Worm (Caenorhabditis elegans) whole organism, late embryonic: ENCODE results near the gene alfa-1.

ENCODE experiments used
- C08G9.2 ChIP-seq: sonication (generic microtip); optimal IDR thresholded peaks from 2 replicates; lab custom pipeline; 2016; ENCODE audit warnings: mild to moderate bottlenecking, missing genetic modification characterization, moderate library complexity, missing compliant biosample characterization
- F13H6.1 ChIP-seq: sonication (generic microtip); optimal IDR thresholded peaks from 2 replicates; lab custom pipeline; 2016; ENCODE audit warnings: missing genetic modification characterization, missing compliant biosample characterization
- K09A11.1 ChIP-seq: sonication (generic microtip); optimal IDR thresholded peaks from 2 replicates; lab custom pipeline; 2017; ENCODE audit warnings: antibody characterized with exemption, mild to moderate bottlenecking, missing genetic modification characterization, missing compliant biosample characterization; ENCODE audit not compliant: insufficient read depth
- T23F11.4 ChIP-seq: fragments of 200-800 bp; sonication (Bioruptor generic); optimal IDR thresholded peaks from 2 replicates; lab custom pipeline; 2018; ENCODE audit warnings: mild to moderate bottlenecking, missing genetic modification characterization, missing compliant biosample characterization
- Y22D7AL.16 ChIP-seq: sonication (generic microtip); optimal IDR thresholded peaks from 2 replicates; lab custom pipeline; 2016; ENCODE audit warnings: missing genetic modification characterization, missing compliant biosample characterization
- ahr-1 ChIP-seq: sonication (generic microtip); optimal IDR thresholded peaks from 2 replicates; lab custom pipeline; 2016; ENCODE audit warnings: missing genetic modification characterization, missing compliant biosample characterization
- ceh-18 ChIP-seq: sonication (generic microtip); optimal IDR thresholded peaks from 2 replicates; lab custom pipeline; 2016; ENCODE audit warnings: missing genetic modification characterization, missing compliant biosample characterization
- ceh-2 ChIP-seq: sonication (generic microtip); optimal IDR thresholded peaks from 2 replicates; lab custom pipeline; 2016; ENCODE audit warnings: missing genotype, missing genetic modification characterization, missing compliant biosample characterization
- ceh-24 ChIP-seq: sonication (generic microtip); optimal IDR thresholded peaks from 2 replicates; lab custom pipeline; 2016; ENCODE audit warnings: mild to moderate bottlenecking, missing genetic modification characterization, missing compliant biosample characterization
- ceh-30 ChIP-seq: fragments of 150-350 bp; optimal IDR thresholded peaks from 2 replicates; lab custom pipeline; 2014; ENCODE audit warnings: missing biosample characterization, missing genetic modification characterization
- ceh-31 ChIP-seq: sonication (generic microtip); optimal IDR thresholded peaks from 2 replicates; lab custom pipeline; 2016; ENCODE audit warnings: missing genetic modification characterization, missing compliant biosample characterization
- ceh-34 ChIP-seq: sonication (generic microtip); optimal IDR thresholded peaks from 2 replicates; lab custom pipeline; 2016; ENCODE audit warnings: mild to moderate bottlenecking, missing genetic modification characterization, missing compliant biosample characterization
- ceh-45 ChIP-seq: fragments of 200-800 bp; sonication (Bioruptor generic); IDR thresholded peaks from 2 replicates; pipeline ENCODE4 v1.3.6; 2022; ENCODE audit warnings: missing genetic modification reagents, missing genetic modification characterization, missing compliant biosample characterization
- ceh-6 ChIP-seq: fragments of 200-800 bp; sonication (Bioruptor generic); optimal IDR thresholded peaks from 2 replicates; lab custom pipeline; 2018; ENCODE audit warnings: mild to moderate bottlenecking, missing genetic modification characterization, missing compliant biosample characterization
- ceh-9 ChIP-seq: sonication (generic microtip); optimal IDR thresholded peaks from 2 replicates; lab custom pipeline; 2016; ENCODE audit warnings: mild to moderate bottlenecking, missing genetic modification characterization, inconsistent platforms, missing compliant biosample characterization
- che-1 ChIP-seq: sonication (generic microtip); optimal IDR thresholded peaks from 2 replicates; lab custom pipeline; 2016; ENCODE audit warnings: mild to moderate bottlenecking, missing genetic modification characterization, missing compliant biosample characterization
- dmd-4 ChIP-seq: sonication (generic microtip); optimal IDR thresholded peaks from 2 replicates; lab custom pipeline; 2016; ENCODE audit warnings: borderline replicate concordance, missing genetic modification characterization, missing compliant biosample characterization
- elt-2 ChIP-seq: sonication (generic microtip); optimal IDR thresholded peaks from 2 replicates; lab custom pipeline; 2016; ENCODE audit warnings: missing genetic modification reagents, missing genetic modification characterization, missing compliant biosample characterization
- elt-4 ChIP-seq: sonication (generic microtip); optimal IDR thresholded peaks from 2 replicates; lab custom pipeline; 2016; ENCODE audit warnings: missing genetic modification characterization, missing compliant biosample characterization
- fax-1 ChIP-seq: sonication (generic microtip); optimal IDR thresholded peaks from 2 replicates; lab custom pipeline; 2016; ENCODE audit warnings: missing genotype, missing genetic modification characterization, missing compliant biosample characterization
- fkh-6 ChIP-seq: sonication (generic microtip); optimal IDR thresholded peaks from 2 replicates; lab custom pipeline; 2016; ENCODE audit warnings: missing genetic modification characterization, missing compliant biosample characterization
- gmeb-2 ChIP-seq: sonication (generic microtip); optimal IDR thresholded peaks from 2 replicates; lab custom pipeline; 2016; ENCODE audit warnings: missing genetic modification characterization, inconsistent platforms, missing compliant biosample characterization
- hlh-15 ChIP-seq: sonication (generic microtip); optimal IDR thresholded peaks from 2 replicates; lab custom pipeline; 2016; ENCODE audit warnings: missing genetic modification characterization, missing compliant biosample characterization
- hlh-30 ChIP-seq: sonication (generic microtip); optimal IDR thresholded peaks from 2 replicates; lab custom pipeline; 2017; ENCODE audit warnings: antibody characterized with exemption, missing genetic modification characterization, missing compliant biosample characterization; ENCODE audit not compliant: insufficient read depth
- hlh-6 ChIP-seq: sonication (generic microtip); optimal IDR thresholded peaks from 2 replicates; lab custom pipeline; 2016; ENCODE audit warnings: missing genotype, missing genetic modification characterization, missing compliant biosample characterization
- hlh-8 ChIP-seq: sonication (generic microtip); optimal IDR thresholded peaks from 2 replicates; lab custom pipeline; 2016; ENCODE audit warnings: missing genotype, missing genetic modification characterization, missing compliant biosample characterization
- lim-6 ChIP-seq: sonication (generic microtip); optimal IDR thresholded peaks from 2 replicates; lab custom pipeline; 2016; ENCODE audit warnings: missing genetic modification characterization, missing compliant biosample characterization
- madf-2 ChIP-seq: sonication (generic microtip); optimal IDR thresholded peaks from 2 replicates; lab custom pipeline; 2017; ENCODE audit warnings: missing genetic modification characterization, missing compliant biosample characterization
- mec-3 ChIP-seq: sonication (generic microtip); optimal IDR thresholded peaks from 2 replicates; lab custom pipeline; 2016; ENCODE audit warnings: borderline replicate concordance, missing genetic modification characterization, missing compliant biosample characterization
- pag-3 ChIP-seq: sonication (generic microtip); optimal IDR thresholded peaks from 2 replicates; lab custom pipeline; 2016; ENCODE audit warnings: missing compliant biosample characterization, missing genetic modification characterization, borderline replicate concordance
- pha-2 ChIP-seq: sonication (generic microtip); optimal IDR thresholded peaks from 2 replicates; lab custom pipeline; 2017; ENCODE audit warnings: mild to moderate bottlenecking, missing genetic modification characterization, missing compliant biosample characterization
- pha-4 ChIP-seq: fragments of 150-350 bp; optimal IDR thresholded peaks from 2 replicates; lab custom pipeline; 2018; ENCODE audit warnings: missing biosample characterization, missing genetic modification reagents, missing genetic modification characterization
- pqm-1 ChIP-seq: sonication (generic microtip); optimal IDR thresholded peaks from 2 replicates; lab custom pipeline; 2016; ENCODE audit warnings: missing genetic modification characterization, missing compliant biosample characterization
- pros-1 ChIP-seq: fragments of 150-350 bp; optimal IDR thresholded peaks from 2 replicates; lab custom pipeline; 2014; ENCODE audit warnings: missing biosample characterization, missing genetic modification reagents, missing genetic modification characterization
- ref-2 ChIP-seq: sonication (generic microtip); optimal IDR thresholded peaks from 2 replicates; lab custom pipeline; 2016; ENCODE audit warnings: missing genetic modification characterization, missing compliant biosample characterization
- rnt-1 ChIP-seq: sonication (generic microtip); optimal IDR thresholded peaks from 2 replicates; lab custom pipeline; 2016; ENCODE audit warnings: missing genetic modification characterization, missing compliant biosample characterization
- sdc-2 ChIP-seq: sonication (generic microtip); optimal IDR thresholded peaks from 2 replicates; lab custom pipeline; 2016; ENCODE audit warnings: missing genotype, missing genetic modification characterization, missing compliant biosample characterization
- sox-2 ChIP-seq: fragments of 200-800 bp; sonication (Bioruptor generic); IDR thresholded peaks from 2 replicates; pipeline ENCODE4 v1.3.6; 2022; ENCODE audit warnings: missing genetic modification reagents, missing genetic modification characterization, missing compliant biosample characterization
- syd-9 ChIP-seq: sonication (generic microtip); optimal IDR thresholded peaks from 2 replicates; lab custom pipeline; 2016; ENCODE audit warnings: mild to moderate bottlenecking, missing genetic modification characterization, moderate library complexity, missing compliant biosample characterization
- tbx-7 ChIP-seq: sonication (generic microtip); optimal IDR thresholded peaks from 2 replicates; lab custom pipeline; 2016; ENCODE audit warnings: missing genotype, missing genetic modification characterization, missing compliant biosample characterization
- ttx-3 ChIP-seq: sonication (generic microtip); optimal IDR thresholded peaks from 2 replicates; lab custom pipeline; 2016; ENCODE audit warnings: missing genetic modification reagents, missing genetic modification characterization, missing compliant biosample characterization
- unc-42 ChIP-seq: sonication (generic microtip); optimal IDR thresholded peaks from 2 replicates; lab custom pipeline; 2016; ENCODE audit warnings: missing genotype, missing genetic modification characterization, missing compliant biosample characterization
- unc-55 ChIP-seq: sonication (generic microtip); optimal IDR thresholded peaks from 2 replicates; lab custom pipeline; 2017; ENCODE audit warnings: missing biosample characterization, missing genetic modification reagents, missing genetic modification characterization
- unc-86 ChIP-seq: sonication (generic microtip); optimal IDR thresholded peaks from 2 replicates; lab custom pipeline; 2016; ENCODE audit warnings: missing genetic modification characterization, missing compliant biosample characterization
- zip-5 ChIP-seq: sonication (generic microtip); optimal IDR thresholded peaks from 2 replicates; lab custom pipeline; 2016; ENCODE audit warnings: missing genetic modification characterization, missing compliant biosample characterization
- ztf-16 ChIP-seq: sonication (generic microtip); optimal IDR thresholded peaks from 2 replicates; lab custom pipeline; 2017; ENCODE audit warnings: missing genetic modification characterization, missing compliant biosample characterization

The alfa-1 gene

ce11 chrII:7675752-7676151 lies 13.4 kb upstream of the alfa-1 start:
- no peak for TF ChIP-seq ceh-24 (tag; lab: Kevin White, UChicago)
- TF ChIP-seq sdc-2, result no peak
- no peak for TF ChIP-seq ahr-1 (tag; lab: Kevin White, UChicago)
- no peak for TF ChIP-seq zip-5 (tag; lab: Kevin White, UChicago)
- no peak for TF ChIP-seq pros-1 (tag; lab: Kevin White, UChicago)
- TF ChIP-seq hlh-15 (tag; lab: Kevin White, UChicago), result no peak
- no peak for TF ChIP-seq mec-3 (tag; lab: Kevin White, UChicago)
- no peak for TF ChIP-seq pag-3
- no peak for TF ChIP-seq syd-9 (tag; lab: Kevin White, UChicago)
- TF ChIP-seq ceh-45, result no peak
- TF ChIP-seq che-1, result no peak
- no peak for TF ChIP-seq ceh-6 (GFP tag; lab: Kevin White, UChicago)
- TF ChIP-seq pqm-1 (tag; lab: Kevin White, UChicago), result no peak
- TF ChIP-seq ceh-2 (tag; lab: Kevin White, UChicago), result no peak
- no peak for TF ChIP-seq lim-6 (tag; lab: Kevin White, UChicago)
- TF ChIP-seq sox-2, result no peak
- no peak for TF ChIP-seq unc-42

ce11 chrII:7671705-7672104 lies 9.4 kb upstream of the alfa-1 start, which contains the start of gene lir-1:
lir-1 (plus strand) TSS chrII:7672005.
- no peak for TF ChIP-seq K09A11.1 (tag; lab: Kevin White, UChicago)
- no peak for TF ChIP-seq elt-2 (tag; lab: Kevin White, UChicago)
- TF ChIP-seq zip-5 (tag; lab: Kevin White, UChicago), result no peak
- TF ChIP-seq sdc-2, result no peak
- no peak for TF ChIP-seq gmeb-2 (tag; lab: Kevin White, UChicago)
- TF ChIP-seq unc-55 (GFP tag; lab: Kevin White, UChicago), result no peak
- no peak for TF ChIP-seq mec-3 (tag; lab: Kevin White, UChicago)
- no peak for TF ChIP-seq ceh-18
- TF ChIP-seq ceh-6 (GFP tag; lab: Kevin White, UChicago), result no peak

ce11 chrII:7670039-7670438 lies 7.7 kb upstream of the alfa-1 start:
- TF ChIP-seq ttx-3 (tag; lab: Kevin White, UChicago) (no peak), pha-2 (tag; lab: Kevin White, UChicago) (no peak), ztf-16 (tag; lab: Kevin White, UChicago) (no peak), unc-86 (tag; lab: Kevin White, UChicago) (no peak)

- no peak for TF ChIP-seq dmd-4
- TF ChIP-seq ref-2 (tag; lab: Kevin White, UChicago), result no peak
- no peak for TF ChIP-seq ceh-45
- TF ChIP-seq elt-4, result no peak
- no peak for TF ChIP-seq zip-5 (tag; lab: Kevin White, UChicago)
- TF ChIP-seq hlh-6, result no peak
- TF ChIP-seq hlh-8 (tag; lab: Kevin White, UChicago), result no peak
- no peak for TF ChIP-seq ceh-30 (tag; lab: Kevin White, UChicago)
- TF ChIP-seq hlh-15 (tag; lab: Kevin White, UChicago), result no peak
- no peak for TF ChIP-seq pqm-1 (tag; lab: Kevin White, UChicago)
- TF ChIP-seq Y22D7AL.16 (tag; lab: Kevin White, UChicago), result no peak
- TF ChIP-seq che-1, result no peak
- TF ChIP-seq ceh-31 (tag; lab: Kevin White, UChicago), result peak; percentile 50
- TF ChIP-seq hlh-30 (tag; lab: Kevin White, UChicago), result no peak
- no peak for TF ChIP-seq sdc-2
- no peak for TF ChIP-seq unc-86 (tag; lab: Kevin White, UChicago)
- no peak for TF ChIP-seq pha-4 (tag; lab: Kevin White, UChicago)
- TF ChIP-seq tbx-7 (tag; lab: Kevin White, UChicago), result no peak
- TF ChIP-seq fkh-6, result no peak
- no peak for TF ChIP-seq fax-1
- TF ChIP-seq lim-6 (tag; lab: Kevin White, UChicago), result no peak
- TF ChIP-seq unc-42, result peak; percentile 57
- peak; percentile 35 for TF ChIP-seq elt-2 (tag; lab: Kevin White, UChicago)
- TF ChIP-seq ahr-1 (tag; lab: Kevin White, UChicago), result no peak
- TF ChIP-seq ceh-34, result peak; percentile 35
- TF ChIP-seq ceh-9 (tag; lab: Kevin White, UChicago), result no peak
- no peak for TF ChIP-seq sox-2
- no peak for TF ChIP-seq rnt-1 (tag; lab: Kevin White, UChicago)
- no peak for TF ChIP-seq F13H6.1 (tag; lab: Kevin White, UChicago)
- TF ChIP-seq madf-2 (tag; lab: Kevin White, UChicago), result no peak
- no peak for TF ChIP-seq T23F11.4 (GFP tag; lab: Kevin White, UChicago)
- no peak for TF ChIP-seq C08G9.2
These were observed 7.1 kb upstream of the alfa-1 start for ce11 chrII:7669409-7669808.
